Fruit fly (Drosophila melanogaster) Kc167 (cell line): ENCODE results near the gene CG3281.

Experiments
- Myc ChIP-seq: fragments of >200 bp; optimal IDR thresholded peaks from 2 replicates; lab custom pipeline; 2017; ENCODE audit warnings: missing external identifiers
- Sin3A ChIP-seq: fragments of >200 bp; optimal IDR thresholded peaks from 2 replicates; lab custom pipeline; 2018; ENCODE audit warnings: missing external identifiers
- insv ChIP-seq: fragments of >200 bp; optimal IDR thresholded peaks from 3 replicates; lab custom pipeline; 2018; ENCODE audit warnings: missing external identifiers

- TF ChIP-seq Myc (lab: Kevin White, UChicago) (no peak), insv (lab: Kevin White, UChicago) (no peak), Sin3A (lab: Kevin White, UChicago) (no peak)
These were observed 15.7 kb upstream of the CG3281 start for dm6 chr3R:11978278-11978677.
